Fruit fly (Drosophila melanogaster): ENCODE measurements around the gene glo.

Gene glo

DNA sequence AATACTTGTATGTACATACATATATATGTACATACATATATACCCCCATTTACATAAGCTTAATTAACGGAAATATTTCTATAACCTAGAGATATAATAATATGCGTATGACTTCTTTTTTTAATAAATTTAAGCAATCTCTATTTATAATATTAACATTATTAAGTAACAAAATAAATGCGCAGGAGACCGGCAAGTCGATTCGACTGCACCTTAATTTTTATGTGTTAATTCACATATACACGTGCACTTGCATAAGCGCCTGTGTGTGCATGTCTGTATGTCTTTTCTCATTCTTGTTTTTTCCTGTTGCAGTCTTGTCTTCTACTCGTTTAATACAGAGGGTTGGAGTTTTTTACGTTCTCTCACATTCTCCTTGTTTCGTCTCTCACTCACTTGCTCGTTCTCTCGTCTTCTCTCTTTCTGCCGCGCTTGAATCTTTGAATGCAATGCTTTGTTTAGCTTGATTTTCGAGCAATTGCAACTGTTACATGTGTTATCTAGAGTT is 39.0 kb downstream of the glo start:
- no peak for TF ChIP-seq Mio (GFP tag; optimal IDR thresholded peaks at IDR 0.05)
- peak; percentile 82 for TF ChIP-seq br (GFP tag; optimal IDR thresholded peaks at IDR 0.05)
- peak; percentile 84 for TF ChIP-seq ey (GFP tag; optimal IDR thresholded peaks at IDR 0.05)
- no peak for TF ChIP-seq Vsx2 (GFP tag; optimal IDR thresholded peaks at IDR 0.05; ENCODE audit: partially characterized antibody)
- peak; percentile 94 for TF ChIP-seq OdsH (GFP tag; optimal IDR thresholded peaks at IDR 0.05)
- peak; percentile 61 for TF ChIP-seq Hr83 (GFP tag; optimal IDR thresholded peaks at IDR 0.05; ENCODE audit: poor library complexity, severe bottlenecking)
- peak; percentile 91 for TF ChIP-seq sage (GFP tag; optimal IDR thresholded peaks at IDR 0.05)
- TF ChIP-seq rgr (GFP tag; optimal IDR thresholded peaks at IDR 0.05) = peak; percentile 94
- no peak for TF ChIP-seq Abd-B (GFP tag; optimal IDR thresholded peaks at IDR 0.05)
- TF ChIP-seq Hnf4 (GFP tag; optimal IDR thresholded peaks at IDR 0.05) = peak; percentile 80
- no peak for TF ChIP-seq usp (GFP tag; optimal IDR thresholded peaks at IDR 0.05)
- TF ChIP-seq lola (GFP tag; optimal IDR thresholded peaks at IDR 0.05) = no peak
- TF ChIP-seq CG9705 (GFP tag; optimal IDR thresholded peaks at IDR 0.05) = peak; percentile 74
- TF ChIP-seq Dfd (GFP tag; optimal IDR thresholded peaks at IDR 0.05) = no peak
- TF ChIP-seq Rel (GFP tag; optimal IDR thresholded peaks at IDR 0.05) = peak; percentile 81
- TF ChIP-seq Rel (tag; optimal IDR thresholded peaks at IDR 0.05) = peak; percentile 42
- peak; percentile 31 for TF ChIP-seq jim (GFP tag; optimal IDR thresholded peaks at IDR 0.05)
- TF ChIP-seq fru (GFP tag; optimal IDR thresholded peaks at IDR 0.05) = peak; percentile 90
- TF ChIP-seq Jra (GFP tag; optimal IDR thresholded peaks at IDR 0.05) = peak; percentile 57
- TF ChIP-seq CrebA (GFP tag; optimal IDR thresholded peaks at IDR 0.05; ENCODE audit: borderline replicate concordance) = no peak
- peak; percentile 91 for TF ChIP-seq h (GFP tag; optimal IDR thresholded peaks at IDR 0.05)
- no peak for TF ChIP-seq tai (GFP tag; optimal IDR thresholded peaks at IDR 0.05)
- TF ChIP-seq psq (GFP tag; optimal IDR thresholded peaks at IDR 0.05) = peak; percentile 96
- peak; percentile 96 for TF ChIP-seq Sp1 (GFP tag; optimal IDR thresholded peaks at IDR 0.05)
- peak in 1 of 2 experiments; percentile 96 for TF ChIP-seq foxo (GFP tag; optimal IDR thresholded peaks at IDR 0.05)
- peak; percentile 71 for TF ChIP-seq woc (GFP tag; optimal IDR thresholded peaks at IDR 0.05)
- no peak for TF ChIP-seq GATAd (GFP tag; optimal IDR thresholded peaks at IDR 0.05)
- peak; percentile 62 for TF ChIP-seq dsf (GFP tag; optimal IDR thresholded peaks at IDR 0.05; ENCODE audit: borderline replicate concordance)
- TF ChIP-seq pan (optimal IDR thresholded peaks at IDR 0.05) = no peak
- peak; percentile 95 for TF ChIP-seq dmrt93B (GFP tag; optimal IDR thresholded peaks at IDR 0.05)
- TF ChIP-seq Hr78 (GFP tag; optimal IDR thresholded peaks at IDR 0.05) = no peak
- peak; percentile 73 for TF ChIP-seq sv (GFP tag; optimal IDR thresholded peaks at IDR 0.05)
- TF ChIP-seq HLH106 (tag; optimal IDR thresholded peaks at IDR 0.05) = peak; percentile 95
- TF ChIP-seq Myc (optimal IDR thresholded peaks at IDR 0.05) = peak; percentile 7
- TF ChIP-seq Dif (GFP tag; optimal IDR thresholded peaks at IDR 0.05; ENCODE audit: partially characterized antibody) = peak; percentile 56
- TF ChIP-seq dl (GFP tag; optimal IDR thresholded peaks at IDR 0.05; ENCODE audit: insufficient read depth in 1 of 2, partially characterized antibody in 2 of 2) = peak; percentile 55 to 59
- TF ChIP-seq N (GFP tag; optimal IDR thresholded peaks at IDR 0.05) = no peak
- peak; percentile 25 for TF ChIP-seq CG32264 (GFP tag; optimal IDR thresholded peaks at IDR 0.05)
- TF ChIP-seq brk (GFP tag; optimal IDR thresholded peaks at IDR 0.05) = peak; percentile 61

- TF ChIP-seq OdsH (GFP tag; optimal IDR thresholded peaks at IDR 0.05) (peak; percentile 90), Vsx2 (GFP tag; optimal IDR thresholded peaks at IDR 0.05; ENCODE audit: partially characterized antibody) (peak; percentile 57), sv (GFP tag; optimal IDR thresholded peaks at IDR 0.05) (peak; percentile 68), br (GFP tag; optimal IDR thresholded peaks at IDR 0.05) (peak; percentile 82), Mio (GFP tag; optimal IDR thresholded peaks at IDR 0.05) (no peak), Dif (GFP tag; optimal IDR thresholded peaks at IDR 0.05; ENCODE audit: partially characterized antibody) (peak; percentile 80), dmrt93B (GFP tag; optimal IDR thresholded peaks at IDR 0.05) (peak; percentile 81), Rel (GFP tag; optimal IDR thresholded peaks at IDR 0.05) (no peak), Rel (tag; optimal IDR thresholded peaks at IDR 0.05) (peak; percentile 7), usp (GFP tag; optimal IDR thresholded peaks at IDR 0.05) (no peak), fru (GFP tag; optimal IDR thresholded peaks at IDR 0.05) (peak; percentile 90), psq (GFP tag; optimal IDR thresholded peaks at IDR 0.05) (peak; percentile 68), dl (GFP tag; optimal IDR thresholded peaks at IDR 0.05; ENCODE audit: insufficient read depth in 1 of 2, partially characterized antibody in 2 of 2) (peak; percentile 79 to 84), foxo (GFP tag; optimal IDR thresholded peaks at IDR 0.05) (peak in 1 of 2 experiments; percentile 87), CrebA (GFP tag; optimal IDR thresholded peaks at IDR 0.05; ENCODE audit: borderline replicate concordance) (peak; percentile 17), rgr (GFP tag; optimal IDR thresholded peaks at IDR 0.05) (peak; percentile 86), N (GFP tag; optimal IDR thresholded peaks at IDR 0.05) (no peak), sage (GFP tag; optimal IDR thresholded peaks at IDR 0.05) (peak; percentile 82), GATAd (GFP tag; optimal IDR thresholded peaks at IDR 0.05) (no peak), pan (optimal IDR thresholded peaks at IDR 0.05) (no peak), woc (GFP tag; optimal IDR thresholded peaks at IDR 0.05) (peak; percentile 93), jim (GFP tag; optimal IDR thresholded peaks at IDR 0.05) (peak; percentile 0), h (GFP tag; optimal IDR thresholded peaks at IDR 0.05) (peak; percentile 92), Hr83 (GFP tag; optimal IDR thresholded peaks at IDR 0.05; ENCODE audit: poor library complexity, severe bottlenecking) (peak; percentile 49), Hnf4 (GFP tag; optimal IDR thresholded peaks at IDR 0.05) (peak; percentile 75), CG9705 (GFP tag; optimal IDR thresholded peaks at IDR 0.05) (peak; percentile 46), Jra (GFP tag; optimal IDR thresholded peaks at IDR 0.05) (peak; percentile 61), HLH106 (tag; optimal IDR thresholded peaks at IDR 0.05) (peak; percentile 90), ey (GFP tag; optimal IDR thresholded peaks at IDR 0.05) (peak; percentile 89), Abd-B (GFP tag; optimal IDR thresholded peaks at IDR 0.05) (no peak), brk (GFP tag; optimal IDR thresholded peaks at IDR 0.05) (peak; percentile 69), Hr78 (GFP tag; optimal IDR thresholded peaks at IDR 0.05) (no peak), lola (GFP tag; optimal IDR thresholded peaks at IDR 0.05) (no peak), dsf (GFP tag; optimal IDR thresholded peaks at IDR 0.05; ENCODE audit: borderline replicate concordance) (no peak), Dfd (GFP tag; optimal IDR thresholded peaks at IDR 0.05) (no peak), CG32264 (GFP tag; optimal IDR thresholded peaks at IDR 0.05) (peak; percentile 51), Myc (optimal IDR thresholded peaks at IDR 0.05) (no peak), Sp1 (GFP tag; optimal IDR thresholded peaks at IDR 0.05) (peak; percentile 92), tai (GFP tag; optimal IDR thresholded peaks at IDR 0.05) (peak; percentile 50)
These were observed 39.7 kb downstream of the glo start for dm6 chr3R:11779357-11780018.

Measured in whole organism, wandering third instar larva.